Worm (Caenorhabditis elegans) whole organism, early embryonic: ENCODE results near the gene T27E7.5.

Experiments used
- B0310.2 ChIP-seq: sonication (generic microtip); optimal IDR thresholded peaks from 2 replicates; lab custom pipeline; 2016; ENCODE audit warnings: mild to moderate bottlenecking, missing genetic modification characterization, missing compliant biosample characterization
- F13C5.2 ChIP-seq: sonication (generic microtip); optimal IDR thresholded peaks from 2 replicates; lab custom pipeline; 2017; ENCODE audit warnings: mild to moderate bottlenecking, missing genetic modification characterization, inconsistent platforms, missing compliant biosample characterization
- aly-1 ChIP-seq: sonication (generic microtip); optimal IDR thresholded peaks from 2 replicates; lab custom pipeline; 2016; ENCODE audit warnings: missing genetic modification characterization, missing compliant biosample characterization
- ama-1 ChIP-seq: fragments of 150-350 bp; optimal IDR thresholded peaks from 2 replicates; lab custom pipeline; 2014
- ceh-13 ChIP-seq: fragments of 200-800 bp; sonication (Bioruptor generic); optimal IDR thresholded peaks from 2 replicates; lab custom pipeline; 2018; ENCODE audit warnings: mild to moderate bottlenecking, missing genetic modification characterization, missing compliant biosample characterization
- ceh-36 ChIP-seq: sonication (generic microtip); optimal IDR thresholded peaks from 2 replicates; lab custom pipeline; 2016; ENCODE audit warnings: missing genetic modification characterization, inconsistent platforms, missing compliant biosample characterization
- ets-7 ChIP-seq: sonication (generic microtip); optimal IDR thresholded peaks from 2 replicates; lab custom pipeline; 2016; ENCODE audit warnings: missing genotype, missing genetic modification characterization, missing compliant biosample characterization
- flt-1 ChIP-seq: fragments of 200-800 bp; sonication (Bioruptor generic); IDR thresholded peaks from 2 replicates; pipeline ENCODE4 v1.3.6; 2022; ENCODE audit warnings: missing genetic modification characterization, missing compliant biosample characterization
- hmbx-1 ChIP-seq: sonication (generic microtip); optimal IDR thresholded peaks from 2 replicates; lab custom pipeline; 2016; ENCODE audit warnings: mild to moderate bottlenecking, missing genetic modification characterization, missing compliant biosample characterization
- hmg-4 ChIP-seq: fragments of 200-800 bp; sonication (Bioruptor generic); optimal IDR thresholded peaks from 2 replicates; lab custom pipeline; 2018; ENCODE audit warnings: mild to moderate bottlenecking, missing genetic modification characterization, missing compliant biosample characterization
- hnd-1 ChIP-seq: sonication (generic microtip); optimal IDR thresholded peaks from 2 replicates; lab custom pipeline; 2016; ENCODE audit warnings: missing genetic modification characterization, missing compliant biosample characterization
- pes-1 ChIP-seq: fragments of 200-800 bp; sonication (Bioruptor generic); IDR thresholded peaks from 2 replicates; pipeline ENCODE4 v1.3.6; 2022; ENCODE audit warnings: missing genetic modification reagents, missing genetic modification characterization, missing compliant biosample characterization
- scrt-1 ChIP-seq: fragments of 200-800 bp; sonication (Bioruptor generic); IDR thresholded peaks from 2 replicates; pipeline ENCODE4 v1.3.6; 2022; ENCODE audit warnings: missing genetic modification characterization, missing compliant biosample characterization
- sea-1 ChIP-seq: fragments of 200-800 bp; sonication (Bioruptor generic); conservative IDR thresholded peaks from 2 replicates; pipeline ENCODE4 v1.3.6; 2022; ENCODE audit warnings: missing genetic modification characterization, missing compliant biosample characterization
- tbx-11 ChIP-seq: fragments of 200-800 bp; sonication (Bioruptor generic); IDR thresholded peaks from 2 replicates; pipeline ENCODE4 v1.3.6; 2022; ENCODE audit warnings: missing genetic modification characterization, missing compliant biosample characterization
- tbx-37 ChIP-seq: fragments of 200-800 bp; sonication (Bioruptor generic); conservative IDR thresholded peaks from 2 replicates; pipeline ENCODE4 v1.3.6; 2022; ENCODE audit warnings: missing genetic modification reagents, missing genetic modification characterization, missing compliant biosample characterization
- tra-4 ChIP-seq: sonication (generic microtip); optimal IDR thresholded peaks from 2 replicates; lab custom pipeline; 2017; ENCODE audit warnings: missing genetic modification characterization, missing compliant biosample characterization

Gene T27E7.5

DNA sequence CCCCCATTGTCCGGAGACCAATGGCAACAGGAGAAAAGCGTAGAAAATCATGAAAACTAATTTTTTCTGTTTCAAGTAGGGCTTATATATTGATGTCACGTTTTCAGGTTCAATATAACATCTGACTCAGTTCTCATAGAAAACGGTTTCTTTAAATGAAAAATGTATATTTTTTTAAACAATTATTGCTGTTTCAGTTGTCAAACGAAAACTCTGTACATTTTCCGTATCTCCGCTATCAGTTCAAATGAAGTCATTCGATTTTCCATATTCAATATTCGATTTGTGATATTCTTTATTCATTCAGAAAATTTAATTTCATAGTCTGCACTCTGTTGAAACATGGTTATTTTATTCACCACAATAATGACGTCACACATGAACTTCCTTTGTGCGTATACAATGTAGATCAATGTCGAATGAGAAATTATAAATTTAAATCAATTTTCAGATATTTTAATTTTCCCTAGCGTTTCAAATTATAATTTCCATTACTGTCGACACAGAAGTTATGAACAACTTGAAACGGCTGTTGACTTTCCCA lies 41.8 kb downstream of the T27E7.5 start, which contains the start of gene Y57G11B.8:
TSS of gene Y57G11B.8 (minus strand) at position 51 of the 544 bp plus-strand sequence.
- TF ChIP-seq tbx-11 = no peak
- no peak for TF ChIP-seq tra-4
- TF ChIP-seq hnd-1 (tag; lab: Kevin White, UChicago) = no peak
- no peak for TF ChIP-seq F13C5.2 (tag; lab: Kevin White, UChicago)
- no peak for TF ChIP-seq hmg-4 (GFP tag; lab: Kevin White, UChicago)
- TF ChIP-seq pes-1 (GFP tag; lab: Robert Waterston, UW) = no peak
- TF ChIP-seq ets-7 (tag; lab: Kevin White, UChicago) = no peak
- TF ChIP-seq flt-1 (GFP tag; lab: Robert Waterston, UW) = no peak
- TF ChIP-seq sea-1 (GFP tag; lab: Robert Waterston, UW) = no peak
- TF ChIP-seq tbx-37 (GFP tag; lab: Robert Waterston, UW) = no peak
- TF ChIP-seq scrt-1 (GFP tag; lab: Robert Waterston, UW) = no peak
- no peak for TF ChIP-seq aly-1 (tag; lab: Kevin White, UChicago)
- TF ChIP-seq ceh-13 (GFP tag; lab: Kevin White, UChicago) = no peak
- no peak for TF ChIP-seq B0310.2 (tag; lab: Kevin White, UChicago)
- TF ChIP-seq hmbx-1 = no peak
- TF ChIP-seq ama-1 (lab: Kevin White, UChicago) = no peak
- no peak for TF ChIP-seq ceh-36 (tag; lab: Kevin White, UChicago)

DNA sequence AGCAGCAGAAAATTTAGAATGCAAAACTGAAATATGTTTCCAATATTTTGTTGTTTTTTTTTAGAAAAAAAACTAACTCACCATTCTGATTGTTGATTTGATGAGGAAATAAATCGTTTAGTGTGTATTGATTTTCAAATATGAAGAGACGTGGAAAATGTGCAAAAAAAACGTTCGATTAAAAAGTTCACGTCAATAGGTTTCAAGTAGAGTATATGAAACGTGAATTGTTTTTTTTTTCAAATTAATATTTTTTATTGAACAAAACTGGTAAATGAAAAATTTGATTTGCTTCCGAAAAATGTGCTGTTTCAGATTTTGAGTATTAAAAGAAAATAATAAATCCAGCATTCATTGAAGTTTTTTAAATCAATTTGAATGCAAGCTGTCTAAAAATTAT lies 44.0 kb downstream of the T27E7.5 start, which contains the start of gene irld-18:
TSS of gene irld-18 (minus strand) at position 101 of the 400 bp plus-strand sequence.
- no peak for TF ChIP-seq ama-1 (lab: Kevin White, UChicago)
- TF ChIP-seq ceh-36 (tag; lab: Kevin White, UChicago) = no peak
- TF ChIP-seq sea-1 (GFP tag; lab: Robert Waterston, UW) = no peak
- TF ChIP-seq F13C5.2 (tag; lab: Kevin White, UChicago) = no peak
- TF ChIP-seq B0310.2 (tag; lab: Kevin White, UChicago) = no peak

DNA sequence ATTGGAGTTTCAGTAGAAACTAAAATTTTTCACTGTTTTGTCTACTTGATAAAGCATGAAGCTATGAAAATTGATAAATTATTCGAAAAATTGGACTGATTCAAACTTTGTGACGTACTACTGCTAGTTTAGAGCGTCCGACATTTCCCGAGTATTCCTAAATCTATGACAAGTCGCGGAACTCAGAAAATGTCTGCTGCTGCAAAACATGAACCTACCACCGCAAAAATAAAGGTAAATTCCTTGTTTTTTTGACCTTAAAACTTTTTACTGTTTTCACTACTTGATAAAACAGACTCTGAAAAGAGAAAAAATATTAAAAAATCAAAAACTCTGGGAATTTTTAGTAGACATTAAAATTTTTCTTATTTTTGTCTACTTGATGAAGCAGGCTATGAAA lies 49.8 kb downstream of the T27E7.5 start:
- TF ChIP-seq ceh-13 (GFP tag; lab: Kevin White, UChicago) (no peak), scrt-1 (GFP tag; lab: Robert Waterston, UW) (no peak), tbx-37 (GFP tag; lab: Robert Waterston, UW) (no peak), hnd-1 (tag; lab: Kevin White, UChicago) (no peak), tra-4 (no peak), ceh-36 (tag; lab: Kevin White, UChicago) (no peak), ama-1 (lab: Kevin White, UChicago) (no peak)

DNA sequence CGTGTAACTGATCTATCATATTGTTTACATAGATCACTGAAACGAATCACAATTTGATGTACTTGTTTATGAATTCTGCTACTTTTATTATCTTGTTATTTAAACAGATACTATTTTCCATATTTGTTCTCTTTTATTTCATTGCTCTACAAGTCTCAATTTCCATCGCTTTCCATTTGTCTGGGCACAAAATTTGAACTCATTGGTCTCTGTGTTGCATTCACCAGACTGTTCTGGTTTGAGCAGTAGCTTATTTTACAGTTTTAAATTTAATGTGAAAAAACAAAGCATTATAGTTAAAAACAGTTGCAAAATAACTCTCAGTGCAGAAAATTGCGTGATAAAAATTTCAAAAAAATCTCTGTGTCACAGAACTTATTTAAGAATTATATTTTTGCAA lies 50.6 kb downstream of the T27E7.5 start:
- TF ChIP-seq sea-1 (GFP tag; lab: Robert Waterston, UW) (no peak), ceh-36 (tag; lab: Kevin White, UChicago) (no peak), F13C5.2 (tag; lab: Kevin White, UChicago) (no peak), flt-1 (GFP tag; lab: Robert Waterston, UW) (no peak), hmbx-1 (no peak), hmg-4 (GFP tag; lab: Kevin White, UChicago) (no peak), tra-4 (no peak), tbx-37 (GFP tag; lab: Robert Waterston, UW) (no peak), pes-1 (GFP tag; lab: Robert Waterston, UW) (no peak), tbx-11 (no peak), aly-1 (tag; lab: Kevin White, UChicago) (no peak), hnd-1 (tag; lab: Kevin White, UChicago) (no peak), ceh-13 (GFP tag; lab: Kevin White, UChicago) (no peak), scrt-1 (GFP tag; lab: Robert Waterston, UW) (no peak), B0310.2 (tag; lab: Kevin White, UChicago) (no peak), ama-1 (lab: Kevin White, UChicago) (no peak), ets-7 (tag; lab: Kevin White, UChicago) (no peak)
